Worm (Caenorhabditis elegans): ENCODE measurements around the gene sra-10.

Gene sra-10

ce11 chrII:10925804-10926570 lies 31.1 kb upstream of the sra-10 start, which contains the start of gene metr-1 (continued):
- TF ChIP-seq nhr-23 (tag; optimal IDR thresholded peaks at IDR 0.05) (no peak), sem-4 (tag; optimal IDR thresholded peaks at IDR 0.05) (no peak)

ce11 chrII:10924669-10925068 lies 29.8 kb upstream of the sra-10 start:
- no peak for TF ChIP-seq unc-62 (GFP tag; optimal IDR thresholded peaks at IDR 0.05)
- TF ChIP-seq ztf-4 (tag; optimal IDR thresholded peaks at IDR 0.05) = no peak
- no peak for TF ChIP-seq nhr-10 (tag; optimal IDR thresholded peaks at IDR 0.05)
- TF ChIP-seq crh-2 (tag; optimal IDR thresholded peaks at IDR 0.05) = peak; percentile 63
- TF ChIP-seq F13H6.1 (tag; optimal IDR thresholded peaks at IDR 0.05) = no peak
- TF ChIP-seq fos-1 (tag; optimal IDR thresholded peaks at IDR 0.05) = peak; percentile 96
- no peak for TF ChIP-seq ztf-11 (tag; optimal IDR thresholded peaks at IDR 0.05)
- no peak for TF ChIP-seq nhr-129 (tag; optimal IDR thresholded peaks at IDR 0.05)
- no peak for TF ChIP-seq zag-1 (tag; optimal IDR thresholded peaks at IDR 0.05)
- TF ChIP-seq peb-1 (tag; optimal IDR thresholded peaks at IDR 0.05) = no peak
- no peak for TF ChIP-seq elt-3 (tag; optimal IDR thresholded peaks at IDR 0.05)
- no peak for TF ChIP-seq unc-39 (tag; optimal IDR thresholded peaks at IDR 0.05)
- no peak for TF ChIP-seq blmp-1 (tag; optimal IDR thresholded peaks at IDR 0.05; ENCODE audit: insufficient read depth)
- TF ChIP-seq ama-1 (optimal IDR thresholded peaks at IDR 0.05) = no peak
- no peak for TF ChIP-seq lin-11 (tag; optimal IDR thresholded peaks at IDR 0.05)
- TF ChIP-seq gmeb-1 (tag; optimal IDR thresholded peaks at IDR 0.05) = peak; percentile 38
- peak; percentile 17 for TF ChIP-seq nhr-21 (tag; optimal IDR thresholded peaks at IDR 0.05)
- TF ChIP-seq C34F6.9 (tag; optimal IDR thresholded peaks at IDR 0.05) = no peak
- no peak for TF ChIP-seq nhr-25 (tag; optimal IDR thresholded peaks at IDR 0.05)
- peak in 1 of 2 experiments; percentile 36 for TF ChIP-seq lsy-2 (tag; optimal IDR thresholded peaks at IDR 0.05)
- no peak for TF ChIP-seq ceh-82 (tag; optimal IDR thresholded peaks at IDR 0.05)
- TF ChIP-seq mbf-1 (tag; optimal IDR thresholded peaks at IDR 0.05) = no peak
- no peak for TF ChIP-seq unc-55 (GFP tag; optimal IDR thresholded peaks at IDR 0.05)
- TF ChIP-seq lin-13 (GFP tag; optimal IDR thresholded peaks at IDR 0.05) = no peak
- TF ChIP-seq sem-4 (tag; optimal IDR thresholded peaks at IDR 0.05) = no peak
- no peak for TF ChIP-seq Y55F3AM.14 (GFP tag; optimal IDR thresholded peaks at IDR 0.05)
- no peak for TF ChIP-seq dmd-4 (tag; optimal IDR thresholded peaks at IDR 0.05)
- TF ChIP-seq ztf-1 (GFP tag; conservative IDR thresholded peaks at IDR 0.05) = no peak
- peak; percentile 82 for TF ChIP-seq sma-9 (GFP tag; optimal IDR thresholded peaks at IDR 0.05)
- TF ChIP-seq sma-9 (tag; optimal IDR thresholded peaks at IDR 0.05) = no peak
- TF ChIP-seq ZK546.5 (tag; optimal IDR thresholded peaks at IDR 0.05) = no peak
- no peak for TF ChIP-seq nhr-12 (tag; optimal IDR thresholded peaks at IDR 0.05)
- no peak for TF ChIP-seq nhr-6 (tag; optimal IDR thresholded peaks at IDR 0.05)
- TF ChIP-seq egl-27 (tag; optimal IDR thresholded peaks at IDR 0.05) = no peak
- TF ChIP-seq nhr-237 (tag; optimal IDR thresholded peaks at IDR 0.05) = no peak
- TF ChIP-seq nhr-23 (tag; optimal IDR thresholded peaks at IDR 0.05) = no peak
- no peak for TF ChIP-seq ceh-16 (tag; optimal IDR thresholded peaks at IDR 0.05)
- TF ChIP-seq sma-3 (GFP tag; optimal IDR thresholded peaks at IDR 0.05) = peak; percentile 59

ce11 chrII:10923948-10924347 lies 29.1 kb upstream of the sra-10 start, which contains the start of gene Y19D2B.2:
Gene Y19D2B.2, plus strand, starts transcription at chrII:10924248.
- TF ChIP-seq nhr-237 (tag; optimal IDR thresholded peaks at IDR 0.05) (no peak), egl-27 (tag; optimal IDR thresholded peaks at IDR 0.05) (no peak), gmeb-1 (tag; optimal IDR thresholded peaks at IDR 0.05) (no peak), unc-55 (GFP tag; optimal IDR thresholded peaks at IDR 0.05) (no peak), nhr-129 (tag; optimal IDR thresholded peaks at IDR 0.05) (no peak), lin-13 (GFP tag; optimal IDR thresholded peaks at IDR 0.05) (no peak), nhr-10 (tag; optimal IDR thresholded peaks at IDR 0.05) (no peak), sem-4 (tag; optimal IDR thresholded peaks at IDR 0.05) (no peak), ama-1 (optimal IDR thresholded peaks at IDR 0.05) (no peak), lin-39 (tag; optimal IDR thresholded peaks at IDR 0.05) (no peak), ztf-4 (tag; optimal IDR thresholded peaks at IDR 0.05) (no peak), skn-1 (tag; optimal IDR thresholded peaks at IDR 0.05) (no peak), F13H6.1 (tag; optimal IDR thresholded peaks at IDR 0.05) (no peak), zag-1 (tag; optimal IDR thresholded peaks at IDR 0.05) (no peak), nhr-6 (tag; optimal IDR thresholded peaks at IDR 0.05) (no peak), nhr-11 (tag; optimal IDR thresholded peaks at IDR 0.05) (no peak), aly-2 (tag; optimal IDR thresholded peaks at IDR 0.05) (no peak), peb-1 (tag; optimal IDR thresholded peaks at IDR 0.05) (no peak), C34F6.9 (tag; optimal IDR thresholded peaks at IDR 0.05) (no peak)
